Worm (Caenorhabditis elegans) whole organism, L4/young adult: ENCODE measurements around the gene crn-6.

Experiments
- W03F9.2 ChIP-seq: fragments of 150-350 bp; optimal IDR thresholded peaks from 2 replicates; lab custom pipeline; 2014; ENCODE audit warnings: missing biosample characterization, missing genetic modification characterization
- dao-5 ChIP-seq: sonication (generic microtip); optimal IDR thresholded peaks from 2 replicates; lab custom pipeline; 2016; ENCODE audit warnings: missing genotype, missing genetic modification characterization, moderate library complexity, missing compliant biosample characterization
- him-1 ChIP-seq: sonication (generic microtip); optimal IDR thresholded peaks from 2 replicates; lab custom pipeline; 2016; ENCODE audit warnings: missing genotype, missing genetic modification reagents, missing genetic modification characterization, missing compliant biosample characterization

The crn-6 gene

DNA sequence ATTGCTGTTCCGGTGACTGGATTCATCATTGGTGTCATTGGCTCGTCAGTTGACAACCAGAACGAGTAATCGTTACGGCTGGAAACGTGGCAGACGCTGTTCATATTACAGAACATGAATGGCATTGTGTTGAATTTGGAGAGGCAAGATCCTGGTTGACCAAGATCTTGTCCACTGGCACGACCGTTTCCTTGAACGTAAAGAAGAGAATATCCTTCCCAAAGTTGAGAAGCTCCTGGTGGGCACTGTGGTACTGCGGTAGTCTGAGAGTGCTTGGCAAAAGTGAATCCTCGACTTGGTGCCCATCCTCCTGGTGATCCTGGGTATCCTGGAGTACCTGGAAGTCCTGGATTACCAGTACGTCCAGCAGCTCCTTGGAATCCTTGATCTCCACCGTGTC, 29.1 kb upstream of the crn-6 start:
- TF ChIP-seq W03F9.2 (tag; lab: Kevin White, UChicago) (no peak), him-1 (tag; lab: Kevin White, UChicago) (no peak), dao-5 (tag; lab: Kevin White, UChicago) (no peak)

DNA sequence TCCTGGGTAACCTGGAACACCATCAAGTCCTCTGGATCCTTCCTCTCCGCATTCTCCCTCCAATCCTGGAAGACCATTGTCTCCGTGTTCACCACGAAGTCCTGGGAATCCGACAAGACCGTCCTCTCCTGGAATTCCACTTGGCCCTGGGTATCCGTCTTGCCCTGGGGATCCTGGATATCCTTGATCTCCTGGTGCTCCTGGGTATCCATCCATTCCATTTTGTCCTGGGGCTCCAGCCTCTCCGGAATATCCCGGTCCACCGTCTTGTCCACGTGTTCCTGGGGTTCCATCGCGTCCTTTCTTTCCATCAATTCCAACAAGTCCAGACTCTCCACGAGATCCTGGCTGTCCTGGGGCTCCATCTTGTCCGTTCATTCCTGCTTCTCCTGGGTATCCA, 27.0 kb upstream of the crn-6 start:
- TF ChIP-seq W03F9.2 (tag; lab: Kevin White, UChicago) (no peak), him-1 (tag; lab: Kevin White, UChicago) (no peak), dao-5 (tag; lab: Kevin White, UChicago) (no peak)

DNA sequence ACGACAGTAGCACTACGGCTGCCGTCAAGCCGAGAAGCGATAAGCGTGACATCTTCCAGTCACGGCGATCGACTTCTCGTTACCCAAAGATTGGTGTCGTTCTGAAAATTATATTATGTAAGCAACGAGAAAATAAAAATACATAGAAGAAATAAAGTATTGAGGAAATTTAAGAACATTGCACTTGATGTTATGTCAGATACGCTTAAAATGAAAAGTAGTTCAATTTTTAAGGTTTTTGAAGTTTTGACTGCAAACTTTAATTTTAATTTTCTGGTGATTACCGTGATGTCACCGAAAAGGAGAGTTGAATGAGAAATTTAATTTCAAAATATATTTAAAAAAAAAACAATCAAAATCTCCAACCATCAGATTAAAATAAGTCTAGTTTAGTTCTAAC, 22.7 kb upstream of the crn-6 start, which contains the start of gene emb-9:
TSS of gene emb-9 (minus strand) at position 101 of the 400 bp plus-strand sequence.
- TF ChIP-seq dao-5 (tag; lab: Kevin White, UChicago) (no peak), W03F9.2 (tag; lab: Kevin White, UChicago) (no peak), him-1 (tag; lab: Kevin White, UChicago) (no peak)

DNA sequence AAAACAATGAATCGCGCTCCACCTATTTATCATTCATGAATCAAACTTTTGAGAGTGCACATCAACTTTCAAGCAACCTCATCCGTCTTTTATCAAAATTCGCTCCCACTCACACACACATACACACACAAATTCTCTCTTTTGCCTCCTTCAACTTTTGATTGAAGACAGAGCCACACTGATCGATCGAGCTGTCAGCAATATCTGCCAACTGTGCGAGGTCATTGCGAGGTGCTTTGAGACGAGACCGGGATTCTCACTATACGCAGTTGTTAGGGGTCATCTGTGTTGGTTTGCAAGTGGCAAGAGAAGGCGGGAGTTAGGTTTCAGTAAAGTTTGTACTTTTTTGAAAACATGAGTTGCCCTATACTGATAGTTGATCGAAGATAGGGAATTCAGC, 21.0 kb upstream of the crn-6 start:
- TF ChIP-seq dao-5 (tag; lab: Kevin White, UChicago) (no peak), W03F9.2 (tag; lab: Kevin White, UChicago) (no peak), him-1 (tag; lab: Kevin White, UChicago) (no peak)

DNA sequence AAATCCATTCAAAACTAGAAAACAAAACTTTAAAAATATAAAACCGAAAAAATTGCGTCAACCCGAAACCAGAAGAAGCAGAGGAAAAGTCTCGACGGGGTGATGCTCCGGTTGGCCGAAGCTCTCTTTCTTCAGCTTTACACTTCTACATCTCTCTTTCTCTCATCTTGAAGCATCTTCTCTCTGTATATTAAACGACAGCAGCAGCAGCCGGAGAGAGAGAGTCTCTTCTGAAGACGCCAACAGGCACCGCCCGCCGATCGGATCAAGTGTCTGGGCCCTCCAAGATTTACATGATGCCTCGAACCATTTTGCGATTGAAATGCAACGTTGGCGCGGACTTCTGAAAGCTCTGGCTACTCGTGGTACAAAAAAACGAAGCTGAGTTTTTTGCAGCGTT, 20.3 kb upstream of the crn-6 start:
- TF ChIP-seq him-1 (tag; lab: Kevin White, UChicago), result no peak
- TF ChIP-seq W03F9.2 (tag; lab: Kevin White, UChicago), result no peak
- TF ChIP-seq dao-5 (tag; lab: Kevin White, UChicago), result no peak

DNA sequence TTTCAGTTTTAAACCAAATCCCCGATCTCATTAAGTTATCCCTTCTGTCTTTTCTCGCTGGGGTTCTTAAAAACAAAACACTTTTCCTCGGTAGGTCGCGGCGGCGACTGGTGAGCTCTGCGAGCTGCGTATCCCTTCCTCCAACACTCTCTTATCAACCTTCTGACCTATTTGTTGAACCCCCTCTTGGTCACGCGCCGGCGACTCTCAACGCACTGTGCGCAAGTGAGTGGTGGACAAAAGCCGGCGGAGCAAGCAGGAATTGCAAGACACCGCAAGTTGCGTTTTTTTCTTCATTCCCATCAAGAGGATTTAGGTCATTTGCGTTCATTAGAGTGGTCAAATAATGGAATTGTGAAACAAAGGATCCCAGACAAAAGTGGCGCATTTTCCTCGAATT, 13.3 kb upstream of the crn-6 start:
- TF ChIP-seq him-1 (tag; lab: Kevin White, UChicago) (no peak), dao-5 (tag; lab: Kevin White, UChicago) (no peak), W03F9.2 (tag; lab: Kevin White, UChicago) (no peak)

DNA sequence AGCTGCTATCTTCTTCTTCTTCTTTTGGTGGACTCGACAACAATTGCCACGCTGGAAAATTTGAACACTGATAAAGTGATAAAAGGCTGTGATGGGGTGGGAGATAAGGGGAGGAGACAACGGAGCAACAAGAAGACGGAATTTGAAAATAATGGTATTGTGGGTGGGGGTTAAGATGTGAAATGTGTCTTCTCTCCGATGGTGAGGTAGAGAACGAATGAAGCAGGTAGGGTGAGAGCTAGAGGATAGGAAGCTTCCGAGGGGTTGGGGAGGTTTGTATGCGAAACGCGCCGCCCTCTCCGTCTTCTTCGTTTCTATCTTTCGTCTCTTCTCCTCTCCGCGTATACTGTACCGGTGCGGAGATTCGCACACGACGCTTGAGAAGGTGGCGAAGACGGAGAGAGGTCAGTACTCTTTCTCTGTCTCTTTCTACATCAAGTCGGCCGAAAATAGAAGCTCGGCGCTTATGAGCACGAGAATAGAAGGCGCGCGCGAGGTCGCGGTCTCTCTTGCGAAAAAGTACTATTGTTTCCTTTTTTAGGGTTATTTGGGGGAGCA, 11.6 kb upstream of the crn-6 start, which contains the start of gene chtb-1:
TSS of gene chtb-1 (minus strand) at position 51 of the 558 bp plus-strand sequence.
- TF ChIP-seq W03F9.2 (tag; lab: Kevin White, UChicago) (no peak), dao-5 (tag; lab: Kevin White, UChicago) (no peak), him-1 (tag; lab: Kevin White, UChicago) (no peak)

DNA sequence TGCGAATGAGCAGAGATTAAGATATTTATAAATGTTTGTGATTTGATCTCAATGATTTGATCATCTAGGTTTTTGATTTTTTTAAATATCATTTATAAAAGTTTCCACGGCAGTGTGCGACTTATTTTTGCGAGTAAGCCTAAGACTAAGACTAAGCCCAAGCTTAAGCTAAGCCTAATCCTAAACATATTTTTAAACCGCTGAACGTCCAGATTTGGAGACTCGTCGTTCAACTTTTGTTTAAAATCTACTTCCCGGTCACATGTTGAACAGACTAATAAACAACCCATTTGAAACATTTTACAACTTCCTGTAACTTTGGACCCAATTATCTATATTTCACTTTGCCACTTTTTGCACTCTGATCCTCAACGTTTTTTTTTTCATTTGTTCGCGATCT, 8.0 kb upstream of the crn-6 start, which contains the start of gene K04H4.5:
TSS of gene K04H4.5 (plus strand) at position 301 of the 400 bp plus-strand sequence.
- TF ChIP-seq him-1 (tag; lab: Kevin White, UChicago), result no peak
- no peak for TF ChIP-seq W03F9.2 (tag; lab: Kevin White, UChicago)
- TF ChIP-seq dao-5 (tag; lab: Kevin White, UChicago), result no peak

DNA sequence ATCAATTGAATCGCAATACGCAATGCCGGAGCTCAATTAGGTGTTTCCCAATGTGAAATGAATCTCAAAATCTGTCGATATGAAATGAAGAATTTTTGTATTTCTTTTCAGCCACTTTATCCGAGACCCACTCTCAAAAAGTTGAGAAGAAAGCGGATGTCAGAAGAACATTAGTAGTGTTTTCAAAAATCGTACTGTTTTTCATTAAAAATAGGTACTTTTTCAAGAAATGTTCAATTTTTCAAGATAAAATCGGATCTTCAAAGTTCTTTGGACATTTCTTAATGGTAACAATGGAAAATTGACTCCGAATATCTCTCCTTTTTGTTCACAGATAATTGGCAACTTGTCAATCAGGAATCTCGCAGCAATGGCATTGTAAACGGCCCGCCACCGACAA, 5.8 kb upstream of the crn-6 start, which contains the start of gene flp-25:
TSS of gene flp-25 (plus strand) at position 301 of the 400 bp plus-strand sequence.
- no peak for TF ChIP-seq him-1 (tag; lab: Kevin White, UChicago)
- TF ChIP-seq W03F9.2 (tag; lab: Kevin White, UChicago), result no peak

DNA sequence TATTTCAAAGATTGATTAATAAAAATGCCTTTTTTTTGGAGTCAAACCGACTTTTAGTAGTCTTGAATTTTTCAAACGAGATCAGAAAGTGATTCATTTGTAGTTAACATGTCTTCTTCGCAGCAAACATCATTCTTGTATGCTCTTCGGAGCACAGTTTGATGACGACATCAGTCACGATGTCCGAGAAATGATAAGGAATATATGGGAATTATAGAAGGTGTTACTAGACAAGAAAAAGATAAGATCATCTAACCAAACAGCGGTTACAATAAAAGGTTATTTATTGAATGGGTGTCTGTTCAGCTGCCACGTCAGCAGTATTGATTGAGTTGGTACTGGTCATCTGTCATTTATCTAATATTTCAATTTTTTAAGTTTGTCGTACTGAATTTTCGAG, 695 bp upstream of the crn-6 start:
- TF ChIP-seq dao-5 (tag; lab: Kevin White, UChicago), result no peak
- TF ChIP-seq him-1 (tag; lab: Kevin White, UChicago), result no peak
- TF ChIP-seq W03F9.2 (tag; lab: Kevin White, UChicago), result no peak

DNA sequence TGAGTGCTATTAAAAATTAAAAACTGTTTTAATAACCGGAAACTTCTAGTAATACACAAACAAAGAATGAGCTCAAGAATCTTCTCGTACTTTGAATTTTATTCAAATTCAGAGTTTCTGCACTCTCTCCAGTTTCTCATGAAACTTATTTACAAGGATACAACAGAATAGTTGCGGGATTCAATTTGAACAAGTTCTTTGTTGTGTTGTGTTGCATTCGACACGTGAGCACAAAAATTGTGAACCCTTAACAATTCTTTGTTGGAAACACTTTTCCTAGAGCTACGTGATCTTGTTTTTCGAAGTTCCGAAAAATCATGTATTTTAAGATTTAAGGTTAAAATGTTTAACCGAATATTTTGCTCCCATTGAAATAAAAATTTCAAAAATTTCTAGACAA, 6.7 kb downstream of the crn-6 start:
- TF ChIP-seq W03F9.2 (tag; lab: Kevin White, UChicago), result no peak
- no peak for TF ChIP-seq him-1 (tag; lab: Kevin White, UChicago)
- no peak for TF ChIP-seq dao-5 (tag; lab: Kevin White, UChicago)

DNA sequence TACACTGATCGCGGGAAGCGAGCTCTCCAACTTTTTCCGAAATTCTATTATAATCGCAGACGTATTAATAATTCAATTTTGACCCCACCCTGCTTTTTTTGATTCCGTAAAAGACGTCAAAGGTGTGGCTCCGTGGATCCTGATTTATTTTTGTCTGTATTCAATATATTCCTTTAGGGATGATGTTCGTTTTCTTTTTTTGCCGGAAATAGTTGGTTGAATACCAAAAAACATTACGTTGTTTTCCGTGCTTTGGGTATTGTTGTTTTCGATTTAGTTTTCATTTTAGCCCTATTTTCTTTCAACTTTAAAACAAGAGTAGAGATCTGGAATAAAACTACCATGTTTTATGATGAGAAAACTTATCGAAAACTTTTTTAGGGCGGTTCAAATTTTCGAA, 9.6 kb downstream of the crn-6 start:
- TF ChIP-seq him-1 (tag; lab: Kevin White, UChicago) (no peak), W03F9.2 (tag; lab: Kevin White, UChicago) (no peak), dao-5 (tag; lab: Kevin White, UChicago) (no peak)

DNA sequence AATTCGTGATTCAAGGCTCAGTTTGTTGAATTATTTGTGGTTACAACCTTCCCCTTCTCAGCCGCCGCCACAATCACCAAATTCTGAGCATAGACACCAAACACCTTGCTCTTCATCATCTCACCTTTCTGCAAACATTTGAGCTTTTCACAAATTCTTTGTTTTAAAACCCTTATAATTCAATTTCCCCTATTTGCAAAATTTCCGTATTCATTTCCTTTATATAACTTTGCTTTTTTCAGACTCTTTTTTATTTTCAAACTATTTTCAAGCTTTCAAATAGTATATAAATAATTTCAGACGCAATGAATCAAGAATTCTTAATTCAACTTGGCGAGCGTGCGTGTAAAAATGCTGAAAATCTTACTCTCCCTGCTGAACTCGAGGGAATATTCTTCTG, 16.4 kb downstream of the crn-6 start, which contains the start of gene tkr-1:
TSS of gene tkr-1 (plus strand) at position 301 of the 400 bp plus-strand sequence.
- TF ChIP-seq him-1 (tag; lab: Kevin White, UChicago), result no peak
- no peak for TF ChIP-seq W03F9.2 (tag; lab: Kevin White, UChicago)
- no peak for TF ChIP-seq dao-5 (tag; lab: Kevin White, UChicago)

DNA sequence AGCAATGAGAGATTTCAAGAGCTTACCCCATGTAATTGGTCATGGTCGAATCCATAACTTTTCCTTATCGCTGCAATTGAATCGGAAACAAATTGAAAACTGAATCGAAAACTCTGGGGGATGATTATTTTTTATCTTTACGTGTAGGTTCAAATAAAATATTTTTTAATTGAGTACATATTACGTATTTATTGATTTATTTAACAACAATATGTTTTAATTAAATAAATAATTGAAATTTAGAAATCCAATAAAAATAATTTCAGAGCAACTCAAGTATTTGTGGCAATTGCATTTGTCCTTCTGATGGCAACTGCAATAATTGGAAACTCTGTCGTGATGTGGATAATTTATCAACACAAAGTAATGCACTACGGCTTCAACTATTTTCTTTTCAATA, 18.5 kb downstream of the crn-6 start, which contains the start of gene C38C10.3:
TSS of gene C38C10.3 (minus strand) at position 101 of the 400 bp plus-strand sequence.
- TF ChIP-seq him-1 (tag; lab: Kevin White, UChicago) (no peak), W03F9.2 (tag; lab: Kevin White, UChicago) (no peak), dao-5 (tag; lab: Kevin White, UChicago) (no peak)
